Fruit fly (Drosophila melanogaster) whole organism, embryonic: ENCODE results near the gene CG12560.

Experiments used
- Asciz ChIP-seq: fragments of 200-800 bp; sonication (Bioruptor generic); optimal IDR thresholded peaks from 2 replicates; lab custom pipeline; 2017; ENCODE audit warnings: missing biosample characterization, mild to moderate bottlenecking, missing genetic modification characterization, missing genetic modification reagents
- B-H2 ChIP-seq: fragments of 200-800 bp; sonication (Bioruptor generic); optimal IDR thresholded peaks from 2 replicates; lab custom pipeline; 2018; ENCODE audit warnings: missing biosample characterization, mild to moderate bottlenecking, missing genetic modification characterization
- CG13123 ChIP-seq: fragments of 200-800 bp; sonication (Bioruptor generic); optimal IDR thresholded peaks from 2 replicates; lab custom pipeline; 2016; ENCODE audit warnings: missing biosample characterization, missing genetic modification characterization
- CG17186 ChIP-seq: fragments of 200-800 bp; sonication (Bioruptor generic); optimal IDR thresholded peaks from 3 replicates; lab custom pipeline; 2017; ENCODE audit warnings: missing biosample characterization, missing genetic modification reagents, missing genetic modification characterization
- ftz-f1 ChIP-seq: fragments of 200-800 bp; sonication (Bioruptor generic); optimal IDR thresholded peaks from 2 replicates; lab custom pipeline; 2016; ENCODE audit warnings: missing biosample characterization, missing genetic modification characterization

DNA sequence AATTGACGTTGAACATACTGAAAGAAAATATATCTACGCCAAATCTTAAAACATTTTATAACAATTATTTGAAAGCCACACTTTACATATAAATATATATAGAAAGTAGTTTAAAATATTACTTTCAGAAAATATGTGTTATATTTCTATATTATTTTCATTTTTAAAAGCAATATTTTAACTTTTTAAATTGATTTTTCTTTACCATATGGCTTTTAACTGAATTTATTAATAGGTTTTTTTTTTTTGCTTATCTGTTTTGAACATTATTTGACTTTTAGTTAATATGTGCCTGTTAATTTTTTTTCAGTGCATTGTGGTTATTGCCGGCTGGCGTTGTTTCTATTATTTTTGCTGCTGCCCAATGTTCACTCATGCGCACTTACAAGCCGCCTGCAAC lies 41.2 kb downstream of the CG12560 start:
- TF ChIP-seq CG13123 (no peak), Asciz (GFP tag; lab: Kevin White, UChicago) (no peak), ftz-f1 (GFP tag; lab: Kevin White, UChicago) (no peak), B-H2 (no peak), CG17186 (GFP tag; lab: Kevin White, UChicago) (no peak)
